Fruit fly (Drosophila melanogaster) whole organism, embryonic: Measurements from ENCODE around the gene CG18747.
A peak's percentile ranks its signal among the peaks of the same experiment; 100 is the strongest.

ENCODE experiments used
- Atf3 ChIP-seq: fragments of 200-800 bp; sonication (Bioruptor generic); optimal IDR thresholded peaks from 3 replicates; lab custom pipeline; 2016; ENCODE audit warnings: missing biosample characterization, missing genetic modification characterization
- B-H2 ChIP-seq: fragments of 200-800 bp; sonication (Bioruptor generic); optimal IDR thresholded peaks from 2 replicates; lab custom pipeline; 2018; ENCODE audit warnings: missing biosample characterization, mild to moderate bottlenecking, missing genetic modification characterization
- Bteb2 ChIP-seq: fragments of 200-800 bp; sonication (Bioruptor generic); optimal IDR thresholded peaks from 2 replicates; lab custom pipeline; 2016; ENCODE audit warnings: missing biosample characterization, missing genetic modification characterization
- CG10209 ChIP-seq: fragments of 200-800 bp; sonication (Bioruptor generic); optimal IDR thresholded peaks from 3 replicates; lab custom pipeline; 2017; ENCODE audit warnings: missing biosample characterization, mild to moderate bottlenecking, missing genetic modification characterization, missing genetic modification reagents
- CG10366 ChIP-seq: fragments of 200-800 bp; sonication (Bioruptor generic); IDR thresholded peaks from 2 replicates; pipeline ENCODE4 v1.3.6; 2022; ENCODE audit warnings: missing biosample characterization, missing genetic modification characterization
- CG10959 ChIP-seq: fragments of 200-800 bp; sonication (Bioruptor generic); IDR thresholded peaks from 2 replicates; pipeline ENCODE4 v1.3.6; 2022; ENCODE audit warnings: missing biosample characterization, missing genetic modification characterization
- CG11398 ChIP-seq: fragments of 200-800 bp; sonication (Bioruptor generic); optimal IDR thresholded peaks from 2 replicates; lab custom pipeline; 2016; ENCODE audit warnings: missing biosample characterization, missing genetic modification characterization
- CG11696 ChIP-seq: fragments of 200-800 bp; sonication (Bioruptor generic); IDR thresholded peaks from 2 replicates; pipeline ENCODE4 v1.3.6; 2022; ENCODE audit warnings: missing biosample characterization, missing genetic modification characterization
- CG12071 ChIP-seq: fragments of 200-800 bp; sonication (Bioruptor generic); optimal IDR thresholded peaks from 3 replicates; lab custom pipeline; 2018; ENCODE audit warnings: missing biosample characterization, mild to moderate bottlenecking, missing genetic modification characterization
- CG17802 ChIP-seq: fragments of 200-800 bp; sonication (Bioruptor generic); optimal IDR thresholded peaks from 2 replicates; lab custom pipeline; 2018; ENCODE audit warnings: missing biosample characterization, mild to moderate bottlenecking, missing genetic modification characterization, moderate library complexity
- CG2875 ChIP-seq: fragments of 200-800 bp; sonication (Bioruptor generic); optimal IDR thresholded peaks from 2 replicates; lab custom pipeline; 2017; ENCODE audit warnings: missing biosample characterization, mild to moderate bottlenecking, missing genetic modification characterization, missing genetic modification reagents
- CG3726 ChIP-seq: fragments of 200-800 bp; sonication (Bioruptor generic); IDR thresholded peaks from 3 replicates; pipeline ENCODE4, ENCODE4 v1.3.6; 2022; ENCODE audit warnings: missing biosample characterization, missing genetic modification characterization
- CG3838 ChIP-seq: fragments of 200-800 bp; sonication (Bioruptor generic); optimal IDR thresholded peaks from 3 replicates; lab custom pipeline; 2016; ENCODE audit warnings: missing biosample characterization, missing genetic modification characterization
- CG5180 ChIP-seq: fragments of 200-800 bp; sonication (Bioruptor generic); optimal IDR thresholded peaks from 3 replicates; lab custom pipeline; 2017; ENCODE audit warnings: missing biosample characterization, missing genetic modification characterization, mild to moderate bottlenecking, moderate library complexity, missing genetic modification reagents
- CG6272 ChIP-seq: fragments of 200-800 bp; sonication (Bioruptor generic); IDR thresholded peaks from 2 replicates; pipeline ENCODE4 v1.3.6; 2022; ENCODE audit warnings: missing biosample characterization, missing genetic modification characterization
- CG6689 ChIP-seq: fragments of 200-800 bp; sonication (Bioruptor generic); IDR thresholded peaks from 2 replicates; pipeline ENCODE4 v1.3.6; 2022; ENCODE audit warnings: missing biosample characterization, missing genetic modification characterization
- CG7271 ChIP-seq: fragments of 200-800 bp; sonication (Bioruptor generic); optimal IDR thresholded peaks from 2 replicates; lab custom pipeline; 2018; ENCODE audit warnings: missing biosample characterization, mild to moderate bottlenecking, missing genetic modification characterization, moderate library complexity
- CG7928 ChIP-seq: fragments of 200-800 bp; sonication (Bioruptor generic); optimal IDR thresholded peaks from 2 replicates; lab custom pipeline; 2017; ENCODE audit warnings: missing biosample characterization, mild to moderate bottlenecking, missing genetic modification characterization
- CG8089 ChIP-seq: fragments of 200-800 bp; sonication (Bioruptor generic); optimal IDR thresholded peaks from 3 replicates; lab custom pipeline; 2016; ENCODE audit warnings: missing biosample characterization, missing genetic modification characterization
- CG8924 ChIP-seq: fragments of 200-800 bp; optimal IDR thresholded peaks from 3 replicates; lab custom pipeline; 2019; ENCODE audit warnings: missing biosample characterization, mild to moderate bottlenecking, missing genetic modification characterization, moderate library complexity
- Camta ChIP-seq: fragments of 200-800 bp; sonication (Bioruptor generic); optimal IDR thresholded peaks from 2 replicates; lab custom pipeline; 2016; ENCODE audit warnings: missing biosample characterization, missing genetic modification characterization
- D19B ChIP-seq: fragments of 200-800 bp; sonication (Bioruptor generic); optimal IDR thresholded peaks from 2 replicates; lab custom pipeline; 2017; ENCODE audit warnings: missing biosample characterization, mild to moderate bottlenecking, missing genetic modification characterization
- Dek ChIP-seq: fragments of 200-800 bp; sonication (Bioruptor generic); optimal IDR thresholded peaks from 3 replicates; lab custom pipeline; 2019; ENCODE audit warnings: missing biosample characterization, mild to moderate bottlenecking, missing genetic modification characterization, moderate library complexity
- Drgx ChIP-seq: fragments of 200-800 bp; sonication (Bioruptor generic); IDR thresholded peaks from 2 replicates; pipeline ENCODE4 v1.3.6; 2022; ENCODE audit warnings: missing biosample characterization, missing genetic modification characterization
- Ets97D ChIP-seq: fragments of 200-800 bp; sonication (Bioruptor generic); optimal IDR thresholded peaks from 3 replicates; lab custom pipeline; 2016; ENCODE audit warnings: missing biosample characterization, missing genetic modification characterization
- Fer1 ChIP-seq: fragments of 200-800 bp; sonication (Bioruptor generic); optimal IDR thresholded peaks from 2 replicates; lab custom pipeline; 2017; ENCODE audit warnings: missing biosample characterization, mild to moderate bottlenecking, missing genetic modification characterization
- HHEX ChIP-seq: fragments of 200-800 bp; sonication (Bioruptor generic); optimal IDR thresholded peaks from 3 replicates; lab custom pipeline; 2017; ENCODE audit warnings: missing biosample characterization, mild to moderate bottlenecking, missing genetic modification characterization, missing genetic modification reagents
- HmgZ ChIP-seq: fragments of 200-800 bp; sonication (Bioruptor generic); optimal IDR thresholded peaks from 2 replicates; lab custom pipeline; 2018; ENCODE audit warnings: missing biosample characterization, mild to moderate bottlenecking, missing genetic modification characterization
- Pdp1 ChIP-seq, 2 experiments: fragments of 200-800 bp; sonication (Bioruptor generic); optimal IDR thresholded peaks; 3 replicates each; lab custom pipeline; 2016; ENCODE audit warnings: missing biosample characterization in 2 of 2, missing genetic modification characterization in 2 of 2, mild to moderate bottlenecking in 1 of 2, moderate library complexity in 1 of 2
- Rx ChIP-seq: fragments of 200-800 bp; sonication (Bioruptor generic); IDR thresholded peaks from 2 replicates; pipeline ENCODE4 v1.3.6; 2022; ENCODE audit warnings: missing biosample characterization, missing genetic modification characterization
- Taf1 ChIP-seq: fragments of 200-800 bp; sonication (Bioruptor generic); IDR thresholded peaks from 2 replicates; pipeline ENCODE4 v1.3.6; 2022; ENCODE audit warnings: missing biosample characterization, missing genetic modification characterization
- Xbp1 ChIP-seq: fragments of 200-800 bp; sonication (Bioruptor generic); optimal IDR thresholded peaks from 3 replicates; lab custom pipeline; 2016; ENCODE audit warnings: missing biosample characterization, mild to moderate bottlenecking, missing genetic modification characterization
- abd-A ChIP-seq: fragments of 200-800 bp; sonication (Bioruptor generic); optimal IDR thresholded peaks from 3 replicates; lab custom pipeline; 2019; ENCODE audit warnings: missing biosample characterization, mild to moderate bottlenecking, missing genetic modification characterization, moderate library complexity
- ato ChIP-seq: fragments of 200-800 bp; sonication (Bioruptor generic); IDR thresholded peaks from 2 replicates; pipeline ENCODE4 v1.3.6; 2022; ENCODE audit warnings: missing biosample characterization, missing genetic modification characterization; ENCODE audit not compliant: partially characterized antibody
- cwo ChIP-seq: fragments of 200-800 bp; sonication (Bioruptor generic); optimal IDR thresholded peaks from 3 replicates; lab custom pipeline; 2017; ENCODE audit warnings: missing biosample characterization, missing genetic modification characterization, mild to moderate bottlenecking, moderate library complexity, missing genetic modification reagents
- gcm ChIP-seq: fragments of 200-800 bp; sonication (Bioruptor generic); optimal IDR thresholded peaks from 2 replicates; lab custom pipeline; 2019; ENCODE audit warnings: missing biosample characterization, mild to moderate bottlenecking, missing genetic modification characterization, moderate library complexity
- hb ChIP-seq: fragments of 200-800 bp; sonication (Bioruptor generic); IDR thresholded peaks from 3 replicates; pipeline ENCODE4 v1.3.6; 2022; ENCODE audit warnings: missing biosample characterization, missing genetic modification characterization; ENCODE audit not compliant: partially characterized antibody
- kah ChIP-seq: fragments of 200-800 bp; sonication (Bioruptor generic); optimal IDR thresholded peaks from 2 replicates; lab custom pipeline; 2018; ENCODE audit warnings: missing biosample characterization, mild to moderate bottlenecking, missing genetic modification characterization
- otp ChIP-seq: fragments of 200-800 bp; sonication (Bioruptor generic); IDR thresholded peaks from 3 replicates; pipeline ENCODE4, ENCODE4 v1.3.6; 2022; ENCODE audit warnings: missing biosample characterization, missing genetic modification characterization
- scrt ChIP-seq: fragments of 200-800 bp; sonication (Bioruptor generic); optimal IDR thresholded peaks from 2 replicates; lab custom pipeline; 2018; ENCODE audit warnings: missing biosample characterization, mild to moderate bottlenecking, missing genetic modification characterization, moderate library complexity
- sd ChIP-seq: fragments of 200-800 bp; sonication (Bioruptor generic); optimal IDR thresholded peaks from 3 replicates; lab custom pipeline; 2018; ENCODE audit warnings: missing biosample characterization, mild to moderate bottlenecking, missing genetic modification characterization, moderate library complexity
- sens ChIP-seq: fragments of 200-800 bp; sonication (Bioruptor generic); peaks from one replicate; lab custom pipeline; 2016; ENCODE audit warnings: missing biosample characterization, missing genetic modification characterization
- sisA ChIP-seq: fragments of 200-800 bp; sonication (Bioruptor generic); IDR thresholded peaks from 2 replicates; pipeline ENCODE4 v1.3.6; 2022; ENCODE audit warnings: missing biosample characterization, missing genetic modification characterization
- slbo ChIP-seq: fragments of 200-800 bp; sonication (Bioruptor generic); IDR thresholded peaks from 2 replicates; pipeline ENCODE4 v1.3.6; 2022; ENCODE audit warnings: missing biosample characterization, missing genetic modification characterization
- sob ChIP-seq: fragments of 200-800 bp; sonication (Bioruptor generic); IDR thresholded peaks from 2 replicates; pipeline ENCODE4 v1.3.6; 2022; ENCODE audit warnings: missing biosample characterization, missing genetic modification characterization
- ssp ChIP-seq: fragments of 200-800 bp; sonication (Bioruptor generic); IDR thresholded peaks from 2 replicates; pipeline ENCODE4 v1.3.6; 2022; ENCODE audit warnings: missing biosample characterization, missing genetic modification characterization
- tll ChIP-seq, 2 experiments: fragments of 200-800 bp in 1 of 2; fragments of >200 bp in 1 of 2; sonication (Bioruptor generic) in 1 of 2; optimal IDR thresholded peaks; 2 replicates each; lab custom pipeline; 2017 to 2019; ENCODE audit warnings: missing biosample characterization in 2 of 2, missing genetic modification characterization in 2 of 2, mild to moderate bottlenecking in 1 of 2, moderate library complexity in 1 of 2
- usp ChIP-seq: fragments of >200 bp; optimal IDR thresholded peaks from 2 replicates; lab custom pipeline; 2017; ENCODE audit warnings: missing biosample characterization, missing genetic modification characterization
- yki ChIP-seq: fragments of >200 bp; optimal IDR thresholded peaks from 3 replicates; lab custom pipeline; 2018
- zf30C ChIP-seq: fragments of 200-800 bp; sonication (Bioruptor generic); optimal IDR thresholded peaks from 3 replicates; lab custom pipeline; 2018; ENCODE audit warnings: missing biosample characterization, mild to moderate bottlenecking, missing genetic modification characterization
- zfh2 ChIP-seq: fragments of 200-800 bp; sonication (Bioruptor generic); optimal IDR thresholded peaks from 2 replicates; lab custom pipeline; 2016; ENCODE audit warnings: missing biosample characterization, missing genetic modification characterization

CG18747 gene

DNA sequence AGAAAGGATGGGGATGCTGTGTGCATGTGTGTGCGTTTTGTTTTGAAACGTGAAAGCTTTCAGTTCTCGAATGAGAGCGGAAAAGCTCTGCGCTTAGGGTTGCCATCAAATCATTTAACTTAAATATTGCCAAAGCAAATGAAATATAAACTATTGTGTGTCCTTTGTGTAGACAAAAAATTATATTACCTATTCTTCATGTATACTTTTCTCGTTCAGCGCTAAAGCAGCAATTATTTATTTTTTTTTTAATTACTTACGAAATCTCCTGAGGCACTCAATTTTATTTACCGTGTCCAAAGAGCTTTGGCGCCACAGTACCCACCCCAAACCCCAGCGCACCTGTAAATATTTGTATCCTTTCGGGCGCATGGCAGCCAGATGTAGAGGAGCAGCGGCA is 38.3 kb upstream of the CG18747 start (continued):
- peak; percentile 13 for TF ChIP-seq sd (tag; lab: Kevin White, UChicago)
- peak; percentile 40 for TF ChIP-seq Xbp1
- TF ChIP-seq Taf1 (GFP tag; lab: Robert Waterston, UW) = peak; percentile 42; the same call in 1 of the 2 replicates
- peak; percentile 49 for TF ChIP-seq CG6689
- no peak for TF ChIP-seq CG6272
- TF ChIP-seq hb (GFP tag; lab: Robert Waterston, UW) = no peak
- peak; percentile 33 for TF ChIP-seq zf30C (GFP tag; lab: Kevin White, UChicago)
- no peak for TF ChIP-seq CG7928 (GFP tag; lab: Kevin White, UChicago)
- TF ChIP-seq Pdp1 (GFP tag; optimal IDR thresholded peaks at IDR 0.05; lab: Kevin White, UChicago) = peak in 1 of 2 experiments; percentile 27
- TF ChIP-seq Rx (GFP tag; lab: Robert Waterston, UW) = peak; percentile 27; the same call in 1 of the 2 replicates
- TF ChIP-seq CG3838 (GFP tag; lab: Kevin White, UChicago) = no peak
- TF ChIP-seq yki (lab: Kevin White, UChicago) = no peak
- TF ChIP-seq Drgx (GFP tag; lab: Robert Waterston, UW) = peak; percentile 32; the same call in 1 of the 2 replicates
- TF ChIP-seq Camta (GFP tag; lab: Kevin White, UChicago) = no peak
- 0 out of 2 replicates have a peak, but pooled peaks have one; percentile 22 for TF ChIP-seq sob
- no peak for TF ChIP-seq CG10959 (GFP tag; lab: Robert Waterston, UW)
- TF ChIP-seq D19B = peak; percentile 20
- TF ChIP-seq otp = no peak
- no peak for TF ChIP-seq usp (GFP tag; lab: Kevin White, UChicago)
- TF ChIP-seq CG10209 (GFP tag; lab: Kevin White, UChicago) = peak; percentile 36
- TF ChIP-seq CG5180 (GFP tag; lab: Kevin White, UChicago) = no peak
- TF ChIP-seq CG10366 (GFP tag; lab: Robert Waterston, UW) = peak; percentile 22; the same call in 1 of the 2 replicates
- TF ChIP-seq cwo (GFP tag; lab: Kevin White, UChicago) = peak; percentile 52
- no peak for TF ChIP-seq CG12071
- TF ChIP-seq slbo (GFP tag; lab: Robert Waterston, UW) = peak; percentile 63
- TF ChIP-seq ssp = peak; percentile 49; the same call in 1 of the 2 replicates
- TF ChIP-seq HHEX (GFP tag; lab: Kevin White, UChicago) = peak; percentile 45
- no peak for TF ChIP-seq CG17802 (tag; lab: Kevin White, UChicago)
- no peak for TF ChIP-seq tll (GFP tag; optimal IDR thresholded peaks at IDR 0.05; lab: Kevin White, UChicago)
- TF ChIP-seq CG8924 = no peak
- TF ChIP-seq CG8089 (GFP tag; lab: Kevin White, UChicago) = no peak
- no peak for TF ChIP-seq Ets97D (GFP tag; lab: Kevin White, UChicago)
- peak; percentile 25 for TF ChIP-seq zfh2 (GFP tag; lab: Kevin White, UChicago)
- TF ChIP-seq Fer1 (GFP tag; lab: Kevin White, UChicago) = peak; percentile 77
- no peak for TF ChIP-seq CG11398 (GFP tag; lab: Kevin White, UChicago)
- TF ChIP-seq scrt (GFP tag; lab: Kevin White, UChicago) = peak; percentile 39
- TF ChIP-seq ato = no peak
- no peak for TF ChIP-seq CG2875 (GFP tag; lab: Kevin White, UChicago)
- TF ChIP-seq gcm (GFP tag; lab: Kevin White, UChicago) = no peak
- TF ChIP-seq CG11696 = no peak
- peak; percentile 21 for TF ChIP-seq HmgZ (tag; lab: Kevin White, UChicago)
- TF ChIP-seq sisA (GFP tag; lab: Robert Waterston, UW) = no peak; the same call in 1 of the 2 replicates
- 0 out of 3 replicates have a peak, but pooled peaks have one; percentile 13 for TF ChIP-seq CG3726 (GFP tag; lab: Robert Waterston, UW)
- TF ChIP-seq B-H2 (GFP tag; lab: Kevin White, UChicago) = peak; percentile 17
- peak; percentile 37 for TF ChIP-seq Dek (tag; lab: Kevin White, UChicago)
- TF ChIP-seq sens (GFP tag; lab: Kevin White, UChicago) = peak; percentile 39
- no peak for TF ChIP-seq CG7271 (tag; lab: Kevin White, UChicago)
- no peak for TF ChIP-seq kah
- TF ChIP-seq Bteb2 (GFP tag; lab: Kevin White, UChicago) = no peak
- TF ChIP-seq Atf3 = no peak
- TF ChIP-seq abd-A (tag; lab: Kevin White, UChicago) = no peak
